Fruit fly (Drosophila melanogaster): Measurements from ENCODE around the gene CG43084.

dm6 chr3L:15683345-15683922, 32.8 kb downstream of the CG43084 start, which contains the start of the genes CG7579 and Pgant8:
- TF ChIP-seq bab1 (GFP tag; optimal IDR thresholded peaks at IDR 0.05) (no peak), Clk (GFP tag; optimal IDR thresholded peaks at IDR 0.05) (no peak), ovo (GFP tag; optimal IDR thresholded peaks at IDR 0.05) (no peak), Hr96 (GFP tag; optimal IDR thresholded peaks at IDR 0.05) (no peak)

All from whole organism, adult.